Worm (Caenorhabditis elegans) whole organism, early embryonic: ENCODE results near the gene srbc-31.
A peak's percentile ranks its signal among the peaks of the same experiment; 100 is the strongest.

Source experiments
- B0310.2 ChIP-seq: sonication (generic microtip); optimal IDR thresholded peaks from 2 replicates; lab custom pipeline; 2016; ENCODE audit warnings: mild to moderate bottlenecking, missing genetic modification characterization, missing compliant biosample characterization
- F13C5.2 ChIP-seq: sonication (generic microtip); optimal IDR thresholded peaks from 2 replicates; lab custom pipeline; 2017; ENCODE audit warnings: mild to moderate bottlenecking, missing genetic modification characterization, inconsistent platforms, missing compliant biosample characterization
- aly-1 ChIP-seq: sonication (generic microtip); optimal IDR thresholded peaks from 2 replicates; lab custom pipeline; 2016; ENCODE audit warnings: missing genetic modification characterization, missing compliant biosample characterization
- ama-1 ChIP-seq: fragments of 150-350 bp; optimal IDR thresholded peaks from 2 replicates; lab custom pipeline; 2014
- ceh-13 ChIP-seq: fragments of 200-800 bp; sonication (Bioruptor generic); optimal IDR thresholded peaks from 2 replicates; lab custom pipeline; 2018; ENCODE audit warnings: mild to moderate bottlenecking, missing genetic modification characterization, missing compliant biosample characterization
- ceh-36 ChIP-seq: sonication (generic microtip); optimal IDR thresholded peaks from 2 replicates; lab custom pipeline; 2016; ENCODE audit warnings: missing genetic modification characterization, inconsistent platforms, missing compliant biosample characterization
- ets-7 ChIP-seq: sonication (generic microtip); optimal IDR thresholded peaks from 2 replicates; lab custom pipeline; 2016; ENCODE audit warnings: missing genotype, missing genetic modification characterization, missing compliant biosample characterization
- flt-1 ChIP-seq: fragments of 200-800 bp; sonication (Bioruptor generic); IDR thresholded peaks from 2 replicates; pipeline ENCODE4 v1.3.6; 2022; ENCODE audit warnings: missing genetic modification characterization, missing compliant biosample characterization
- hmbx-1 ChIP-seq: sonication (generic microtip); optimal IDR thresholded peaks from 2 replicates; lab custom pipeline; 2016; ENCODE audit warnings: mild to moderate bottlenecking, missing genetic modification characterization, missing compliant biosample characterization
- hmg-4 ChIP-seq: fragments of 200-800 bp; sonication (Bioruptor generic); optimal IDR thresholded peaks from 2 replicates; lab custom pipeline; 2018; ENCODE audit warnings: mild to moderate bottlenecking, missing genetic modification characterization, missing compliant biosample characterization
- hnd-1 ChIP-seq: sonication (generic microtip); optimal IDR thresholded peaks from 2 replicates; lab custom pipeline; 2016; ENCODE audit warnings: missing genetic modification characterization, missing compliant biosample characterization
- pes-1 ChIP-seq: fragments of 200-800 bp; sonication (Bioruptor generic); IDR thresholded peaks from 2 replicates; pipeline ENCODE4 v1.3.6; 2022; ENCODE audit warnings: missing genetic modification reagents, missing genetic modification characterization, missing compliant biosample characterization
- scrt-1 ChIP-seq: fragments of 200-800 bp; sonication (Bioruptor generic); IDR thresholded peaks from 2 replicates; pipeline ENCODE4 v1.3.6; 2022; ENCODE audit warnings: missing genetic modification characterization, missing compliant biosample characterization
- sea-1 ChIP-seq: fragments of 200-800 bp; sonication (Bioruptor generic); conservative IDR thresholded peaks from 2 replicates; pipeline ENCODE4 v1.3.6; 2022; ENCODE audit warnings: missing genetic modification characterization, missing compliant biosample characterization
- tbx-11 ChIP-seq: fragments of 200-800 bp; sonication (Bioruptor generic); IDR thresholded peaks from 2 replicates; pipeline ENCODE4 v1.3.6; 2022; ENCODE audit warnings: missing genetic modification characterization, missing compliant biosample characterization
- tbx-37 ChIP-seq: fragments of 200-800 bp; sonication (Bioruptor generic); conservative IDR thresholded peaks from 2 replicates; pipeline ENCODE4 v1.3.6; 2022; ENCODE audit warnings: missing genetic modification reagents, missing genetic modification characterization, missing compliant biosample characterization
- tra-4 ChIP-seq: sonication (generic microtip); optimal IDR thresholded peaks from 2 replicates; lab custom pipeline; 2017; ENCODE audit warnings: missing genetic modification characterization, missing compliant biosample characterization

Gene srbc-31

ce11 chrV:3445090-3445832 lies 32.1 kb downstream of the srbc-31 start:
- TF ChIP-seq ets-7: no peak
- TF ChIP-seq tbx-11 (GFP tag; lab: Robert Waterston, UW): no peak
- no peak for TF ChIP-seq aly-1 (tag; lab: Kevin White, UChicago)
- TF ChIP-seq hmg-4 (GFP tag; lab: Kevin White, UChicago): peak; percentile 21

DNA sequence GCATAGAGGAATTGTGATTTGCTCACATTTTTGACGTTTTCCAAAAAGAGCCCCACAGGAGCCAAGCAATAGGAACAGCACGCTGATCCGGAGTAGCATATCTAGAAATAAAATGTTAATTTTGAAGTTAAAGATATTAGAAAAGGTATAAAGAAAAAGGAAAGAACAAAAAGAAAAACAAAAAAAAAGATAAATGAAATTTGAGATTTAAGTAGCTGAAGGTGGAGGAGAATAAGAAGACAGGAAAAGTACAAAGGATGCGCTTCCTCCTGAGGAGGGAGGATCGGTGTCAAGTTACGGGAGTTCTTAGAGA lies 32.7 kb downstream of the srbc-31 start, which contains the start of gene cfz-2:
Gene cfz-2 (minus strand): TSS at position 101 of the 313 bp plus-strand sequence.
- no peak for TF ChIP-seq ets-7
- TF ChIP-seq F13C5.2: no peak
- no peak for TF ChIP-seq ama-1 (lab: Kevin White, UChicago)
- TF ChIP-seq tra-4 (tag; lab: Kevin White, UChicago): no peak
- TF ChIP-seq ceh-13 (GFP tag; lab: Kevin White, UChicago): no peak
- TF ChIP-seq hnd-1 (tag; lab: Kevin White, UChicago): no peak
- TF ChIP-seq pes-1: no peak
- TF ChIP-seq B0310.2: no peak
- TF ChIP-seq hmbx-1 (tag; lab: Kevin White, UChicago): no peak
- TF ChIP-seq aly-1 (tag; lab: Kevin White, UChicago): no peak
- TF ChIP-seq ceh-36 (tag; lab: Kevin White, UChicago): no peak
- TF ChIP-seq sea-1 (GFP tag; lab: Robert Waterston, UW): no peak
- no peak for TF ChIP-seq scrt-1 (GFP tag; lab: Robert Waterston, UW)
- no peak for TF ChIP-seq tbx-37 (GFP tag; lab: Robert Waterston, UW)

DNA sequence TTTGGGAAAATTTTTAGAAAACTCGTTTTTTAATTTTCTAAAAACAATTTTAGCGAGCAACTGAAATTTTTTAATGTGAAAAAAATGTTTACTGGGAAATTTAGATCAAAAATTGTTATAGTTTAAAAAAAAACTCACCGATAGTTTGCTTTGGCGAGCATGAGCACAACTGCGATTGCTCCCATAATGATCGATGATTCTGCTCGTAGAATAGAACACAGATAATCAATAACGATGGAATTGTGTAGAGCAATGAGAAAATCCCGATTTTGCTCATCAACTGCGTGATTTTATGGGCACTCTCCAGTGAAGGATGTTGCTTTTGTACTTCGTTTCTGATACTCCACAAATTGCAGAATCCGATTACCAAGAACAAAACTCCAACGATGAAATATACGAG lies 34.8 kb downstream of the srbc-31 start:
- TF ChIP-seq hnd-1 (tag; lab: Kevin White, UChicago) (no peak), tbx-11 (GFP tag; lab: Robert Waterston, UW) (no peak), tbx-37 (GFP tag; lab: Robert Waterston, UW) (no peak), ceh-36 (tag; lab: Kevin White, UChicago) (no peak), F13C5.2 (no peak), ceh-13 (GFP tag; lab: Kevin White, UChicago) (no peak), scrt-1 (GFP tag; lab: Robert Waterston, UW) (no peak), ama-1 (lab: Kevin White, UChicago) (no peak), tra-4 (tag; lab: Kevin White, UChicago) (no peak), pes-1 (no peak), hmbx-1 (tag; lab: Kevin White, UChicago) (no peak), aly-1 (tag; lab: Kevin White, UChicago) (no peak), sea-1 (GFP tag; lab: Robert Waterston, UW) (no peak), B0310.2 (no peak), hmg-4 (GFP tag; lab: Kevin White, UChicago) (no peak), ets-7 (no peak), flt-1 (GFP tag; lab: Robert Waterston, UW) (no peak)

- TF ChIP-seq hmbx-1 (tag; lab: Kevin White, UChicago) (no peak), flt-1 (GFP tag; lab: Robert Waterston, UW) (no peak), tbx-11 (GFP tag; lab: Robert Waterston, UW) (no peak), hmg-4 (GFP tag; lab: Kevin White, UChicago) (no peak), aly-1 (tag; lab: Kevin White, UChicago) (no peak), tbx-37 (GFP tag; lab: Robert Waterston, UW) (no peak), F13C5.2 (no peak), tra-4 (tag; lab: Kevin White, UChicago) (no peak), scrt-1 (GFP tag; lab: Robert Waterston, UW) (no peak), hnd-1 (tag; lab: Kevin White, UChicago) (no peak), ceh-36 (tag; lab: Kevin White, UChicago) (no peak), ceh-13 (GFP tag; lab: Kevin White, UChicago) (no peak), ama-1 (lab: Kevin White, UChicago) (no peak), B0310.2 (no peak), ets-7 (no peak), sea-1 (GFP tag; lab: Robert Waterston, UW) (no peak), pes-1 (no peak)
Measured at ce11 chrV:3431535-3431990, 45.8 kb downstream of the srbc-31 start, which contains the start of the genes T20D4.19 and srj-9. Gene T20D4.19, minus strand, starts transcription at chrV:3431635. Gene srj-9, plus strand, starts transcription at chrV:3431940.

- no peak for TF ChIP-seq ets-7
- no peak for TF ChIP-seq hmbx-1 (tag; lab: Kevin White, UChicago)
- TF ChIP-seq ceh-13 (GFP tag; lab: Kevin White, UChicago): no peak
- TF ChIP-seq scrt-1 (GFP tag; lab: Robert Waterston, UW): no peak
- no peak for TF ChIP-seq aly-1 (tag; lab: Kevin White, UChicago)
- no peak for TF ChIP-seq B0310.2
- no peak for TF ChIP-seq hmg-4 (GFP tag; lab: Kevin White, UChicago)
- TF ChIP-seq tbx-11 (GFP tag; lab: Robert Waterston, UW): no peak
- no peak for TF ChIP-seq F13C5.2
- no peak for TF ChIP-seq hnd-1 (tag; lab: Kevin White, UChicago)
- no peak for TF ChIP-seq pes-1
- no peak for TF ChIP-seq ceh-36 (tag; lab: Kevin White, UChicago)
- no peak for TF ChIP-seq ama-1 (lab: Kevin White, UChicago)
- TF ChIP-seq flt-1 (GFP tag; lab: Robert Waterston, UW): no peak
- TF ChIP-seq tbx-37 (GFP tag; lab: Robert Waterston, UW): no peak
- TF ChIP-seq tra-4 (tag; lab: Kevin White, UChicago): no peak
- no peak for TF ChIP-seq sea-1 (GFP tag; lab: Robert Waterston, UW)
Measured at ce11 chrV:3428697-3429096, 48.7 kb downstream of the srbc-31 start, which contains the start of gene srab-20. Gene srab-20, plus strand, starts transcription at chrV:3428997.
